Fruit fly (Drosophila melanogaster): Measurements from ENCODE around the gene Pmm2.

The Pmm2 gene

dm6 chr3L:12489952-12490351 lies 44.4 kb upstream of the Pmm2 start (continued):
- TF ChIP-seq CG8119 (GFP tag; IDR thresholded peaks at IDR 0.05) (peak; percentile 57; the same call in 2 of the 3 replicates), cyc (GFP tag; optimal IDR thresholded peaks at IDR 0.05) (no peak), Sox15 (GFP tag; optimal IDR thresholded peaks at IDR 0.05) (no peak), CG34406 (GFP tag; optimal IDR thresholded peaks at IDR 0.05) (no peak), CG9139 (GFP tag; optimal IDR thresholded peaks at IDR 0.05) (peak; percentile 15), Sox14 (GFP tag; optimal IDR thresholded peaks at IDR 0.05) (no peak), Met (GFP tag; optimal IDR thresholded peaks at IDR 0.05) (no peak), svp (GFP tag) (no peak), Gug (GFP tag; IDR thresholded peaks at IDR 0.05) (no peak), CG7368 (GFP tag; optimal IDR thresholded peaks at IDR 0.05) (no peak), CG3919 (GFP tag; optimal IDR thresholded peaks at IDR 0.05) (no peak), salr (GFP tag; optimal IDR thresholded peaks at IDR 0.05) (no peak), CG6276 (GFP tag; optimal IDR thresholded peaks at IDR 0.05) (peak; percentile 63), Eip78C (GFP tag) (peak; percentile 27), pdm3 (GFP tag; optimal IDR thresholded peaks at IDR 0.05) (no peak), OdsH (GFP tag; optimal IDR thresholded peaks at IDR 0.05) (no peak), Ets21C (GFP tag; optimal IDR thresholded peaks at IDR 0.05) (no peak), Sox102F (GFP tag; optimal IDR thresholded peaks at IDR 0.05) (peak; percentile 24), Eip93F (GFP tag; optimal IDR thresholded peaks at IDR 0.05) (no peak), Hr38 (GFP tag; optimal IDR thresholded peaks at IDR 0.05) (no peak), CG15336 (GFP tag; IDR thresholded peaks at IDR 0.05) (peak; percentile 37; the same call in 1 of the 2 replicates), Smox (GFP tag; optimal IDR thresholded peaks at IDR 0.05) (no peak), net (GFP tag; optimal IDR thresholded peaks at IDR 0.05) (no peak), Blimp-1 (GFP tag; optimal IDR thresholded peaks at IDR 0.05) (no peak)

dm6 chr3L:12490418-12491035 lies 43.9 kb upstream of the Pmm2 start, which contains the start of gene CG10660:
Gene CG10660 (minus strand): TSS chr3L:12490676.
- TF ChIP-seq ss (GFP tag; optimal IDR thresholded peaks at IDR 0.05) (peak; percentile 67 to 78), vri (GFP tag; optimal IDR thresholded peaks at IDR 0.05) (peak; percentile 91), Hr39 (GFP tag; optimal IDR thresholded peaks at IDR 0.05) (peak; percentile 85), Sox14 (GFP tag; optimal IDR thresholded peaks at IDR 0.05) (peak; percentile 93), CG4318 (GFP tag; optimal IDR thresholded peaks at IDR 0.05) (peak; percentile 84), salr (GFP tag; optimal IDR thresholded peaks at IDR 0.05) (peak; percentile 79 to 86), CG6808 (GFP tag; optimal IDR thresholded peaks at IDR 0.05) (peak; percentile 75), Met (GFP tag; optimal IDR thresholded peaks at IDR 0.05) (peak; percentile 93), Smox (GFP tag; optimal IDR thresholded peaks at IDR 0.05) (peak; percentile 90), pdm3 (GFP tag; optimal IDR thresholded peaks at IDR 0.05) (peak; percentile 94), eg (GFP tag; IDR thresholded peaks at IDR 0.05) (peak; percentile 98), Eip75B (GFP tag; optimal IDR thresholded peaks at IDR 0.05) (peak; percentile 92), CG1621 (tag; optimal IDR thresholded peaks at IDR 0.05) (peak; percentile 88), topi (GFP tag; optimal IDR thresholded peaks at IDR 0.05) (peak; percentile 91), Ets96B (tag; optimal IDR thresholded peaks at IDR 0.05) (peak; percentile 92), CG11294 (GFP tag; IDR thresholded peaks at IDR 0.05) (peak; percentile 90), fkh (GFP tag; optimal IDR thresholded peaks at IDR 0.05) (peak; percentile 61), CG32006 (GFP tag; optimal IDR thresholded peaks at IDR 0.05) (peak; percentile 95), CG6792 (GFP tag; optimal IDR thresholded peaks at IDR 0.05) (peak; percentile 93), acj6 (GFP tag; optimal IDR thresholded peaks at IDR 0.05) (peak; percentile 93), dac (GFP tag; optimal IDR thresholded peaks at IDR 0.05) (peak; percentile 78), CG6276 (GFP tag; optimal IDR thresholded peaks at IDR 0.05) (peak; percentile 94), lz (GFP tag; optimal IDR thresholded peaks at IDR 0.05) (peak; percentile 92), CG3919 (GFP tag; optimal IDR thresholded peaks at IDR 0.05) (peak; percentile 94), Eip78C (GFP tag) (peak; percentile 97), CG15336 (GFP tag; IDR thresholded peaks at IDR 0.05) (peak; percentile 97), cyc (GFP tag; optimal IDR thresholded peaks at IDR 0.05) (peak; percentile 88), CG34406 (GFP tag; optimal IDR thresholded peaks at IDR 0.05) (peak; percentile 94), CG10669 (GFP tag; optimal IDR thresholded peaks at IDR 0.05) (peak; percentile 86), CG8119 (GFP tag; IDR thresholded peaks at IDR 0.05) (peak; percentile 96), Sox102F (GFP tag; optimal IDR thresholded peaks at IDR 0.05) (peak; percentile 91), CG9139 (GFP tag; optimal IDR thresholded peaks at IDR 0.05) (peak; percentile 64), Lpt (GFP tag; optimal IDR thresholded peaks at IDR 0.05) (peak; percentile 91), svp (GFP tag) (peak; percentile 95), CG10631 (GFP tag; optimal IDR thresholded peaks at IDR 0.05) (peak; percentile 91), Blimp-1 (GFP tag; optimal IDR thresholded peaks at IDR 0.05) (peak; percentile 65), spab (GFP tag; optimal IDR thresholded peaks at IDR 0.05) (peak; percentile 78), Gug (GFP tag; IDR thresholded peaks at IDR 0.05) (peak; percentile 93), Ets21C (GFP tag; optimal IDR thresholded peaks at IDR 0.05) (peak; percentile 77), OdsH (GFP tag; optimal IDR thresholded peaks at IDR 0.05) (peak; percentile 95), Hr38 (GFP tag; optimal IDR thresholded peaks at IDR 0.05) (no peak), net (GFP tag; optimal IDR thresholded peaks at IDR 0.05) (peak; percentile 94), Hr4 (GFP tag; optimal IDR thresholded peaks at IDR 0.05) (peak; percentile 94)

Measured in whole organism, prepupa.